Worm (Caenorhabditis elegans): Measurements from ENCODE around the gene T20B12.5.

T20B12.5 gene

DNA sequence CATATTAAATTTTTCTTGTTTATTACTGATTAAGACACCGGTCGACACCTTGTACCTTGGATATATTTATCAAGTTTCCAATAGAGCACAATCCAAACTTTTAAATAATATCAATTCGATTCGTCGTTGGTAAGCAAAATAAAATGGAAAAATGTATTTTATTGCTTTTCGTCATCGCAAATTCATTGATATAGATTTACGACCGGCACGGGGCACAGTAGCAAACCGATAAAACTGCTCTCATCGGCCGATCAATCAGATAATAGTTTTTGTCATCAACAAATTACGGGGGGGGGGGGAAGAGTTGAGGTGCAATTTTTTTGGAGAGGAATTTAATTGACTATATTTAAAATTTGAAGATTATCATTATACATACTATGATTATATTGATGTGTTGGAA, 43.6 kb downstream of the T20B12.5 start:
- TF ChIP-seq flt-1 (GFP tag; IDR thresholded peaks at IDR 0.05) (no peak), tra-4 (tag; optimal IDR thresholded peaks at IDR 0.05) (no peak), B0310.2 (tag; optimal IDR thresholded peaks at IDR 0.05) (no peak), pes-1 (GFP tag; IDR thresholded peaks at IDR 0.05) (no peak), F13C5.2 (tag; optimal IDR thresholded peaks at IDR 0.05) (no peak)

DNA sequence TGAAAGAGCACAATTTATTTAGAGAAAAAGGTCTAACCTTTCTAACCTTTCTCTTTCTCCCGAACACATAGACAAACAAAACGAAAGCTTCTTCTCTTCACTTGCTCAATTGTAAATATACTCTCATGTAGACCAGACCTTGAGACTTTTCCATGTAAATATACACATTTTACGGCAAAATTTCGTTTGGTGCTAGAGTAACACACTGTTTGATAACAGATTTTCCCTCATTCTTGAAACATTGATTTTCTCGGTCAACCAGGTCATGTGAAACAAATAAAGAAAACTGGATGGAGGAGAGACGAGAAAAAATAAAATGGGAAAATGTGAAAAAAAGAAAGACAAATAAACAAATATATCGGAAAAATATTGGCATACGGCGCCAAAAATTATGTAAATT, 44.9 kb downstream of the T20B12.5 start:
- TF ChIP-seq aly-1 (tag; optimal IDR thresholded peaks at IDR 0.05) = no peak
- no peak for TF ChIP-seq tra-4 (tag; optimal IDR thresholded peaks at IDR 0.05)
- TF ChIP-seq hmbx-1 (tag; optimal IDR thresholded peaks at IDR 0.05) = no peak
- TF ChIP-seq hnd-1 (tag; optimal IDR thresholded peaks at IDR 0.05) = no peak
- TF ChIP-seq flt-1 (GFP tag; IDR thresholded peaks at IDR 0.05) = no peak
- TF ChIP-seq ceh-36 (tag; optimal IDR thresholded peaks at IDR 0.05) = no peak
- no peak for TF ChIP-seq tbx-37 (GFP tag; conservative IDR thresholded peaks at IDR 0.05)
- no peak for TF ChIP-seq sea-1 (GFP tag; conservative IDR thresholded peaks at IDR 0.05)
- no peak for TF ChIP-seq tbx-11 (GFP tag; IDR thresholded peaks at IDR 0.05)
- no peak for TF ChIP-seq pes-1 (GFP tag; IDR thresholded peaks at IDR 0.05)
- no peak for TF ChIP-seq ets-7 (tag; optimal IDR thresholded peaks at IDR 0.05)
- TF ChIP-seq hmg-4 (GFP tag; optimal IDR thresholded peaks at IDR 0.05) = no peak
- TF ChIP-seq B0310.2 (tag; optimal IDR thresholded peaks at IDR 0.05) = no peak
- TF ChIP-seq ceh-13 (GFP tag; optimal IDR thresholded peaks at IDR 0.05) = no peak
- TF ChIP-seq scrt-1 (GFP tag; IDR thresholded peaks at IDR 0.05) = no peak
- no peak for TF ChIP-seq ama-1 (optimal IDR thresholded peaks at IDR 0.05)
- TF ChIP-seq F13C5.2 (tag; optimal IDR thresholded peaks at IDR 0.05) = no peak

DNA sequence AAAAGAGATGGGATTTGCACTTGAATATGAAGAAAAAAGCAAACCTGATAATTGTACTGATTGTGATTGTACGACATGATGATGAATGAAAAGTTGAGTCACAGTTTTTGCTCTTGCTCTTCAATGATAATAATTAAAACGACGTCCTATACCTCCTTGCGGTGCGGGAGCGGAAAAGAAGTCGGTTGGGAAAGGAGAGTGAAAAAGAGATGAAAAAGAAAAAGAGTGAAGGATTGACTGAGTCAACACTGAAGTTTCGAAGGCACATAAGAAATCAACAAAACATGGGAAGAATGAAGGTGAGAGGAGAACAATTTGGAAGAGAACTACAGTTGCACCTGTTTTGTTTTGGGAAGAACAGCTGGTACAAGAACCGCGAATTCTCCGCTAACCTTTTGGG, 47.5 kb downstream of the T20B12.5 start, which contains the start of gene F56C9.8:
Gene F56C9.8 (minus strand): TSS at position 120 of the 400 bp plus-strand sequence.
- TF ChIP-seq B0310.2 (tag; optimal IDR thresholded peaks at IDR 0.05) = no peak
- TF ChIP-seq scrt-1 (GFP tag; IDR thresholded peaks at IDR 0.05) = no peak
- no peak for TF ChIP-seq hnd-1 (tag; optimal IDR thresholded peaks at IDR 0.05)
- no peak for TF ChIP-seq pes-1 (GFP tag; IDR thresholded peaks at IDR 0.05)
- no peak for TF ChIP-seq hmbx-1 (tag; optimal IDR thresholded peaks at IDR 0.05)
- no peak for TF ChIP-seq aly-1 (tag; optimal IDR thresholded peaks at IDR 0.05)
- no peak for TF ChIP-seq ama-1 (optimal IDR thresholded peaks at IDR 0.05)
- no peak for TF ChIP-seq tra-4 (tag; optimal IDR thresholded peaks at IDR 0.05)
- no peak for TF ChIP-seq sea-1 (GFP tag; conservative IDR thresholded peaks at IDR 0.05)
- TF ChIP-seq hmg-4 (GFP tag; optimal IDR thresholded peaks at IDR 0.05) = no peak
- TF ChIP-seq tbx-37 (GFP tag; conservative IDR thresholded peaks at IDR 0.05) = no peak
- no peak for TF ChIP-seq ets-7 (tag; optimal IDR thresholded peaks at IDR 0.05)

DNA sequence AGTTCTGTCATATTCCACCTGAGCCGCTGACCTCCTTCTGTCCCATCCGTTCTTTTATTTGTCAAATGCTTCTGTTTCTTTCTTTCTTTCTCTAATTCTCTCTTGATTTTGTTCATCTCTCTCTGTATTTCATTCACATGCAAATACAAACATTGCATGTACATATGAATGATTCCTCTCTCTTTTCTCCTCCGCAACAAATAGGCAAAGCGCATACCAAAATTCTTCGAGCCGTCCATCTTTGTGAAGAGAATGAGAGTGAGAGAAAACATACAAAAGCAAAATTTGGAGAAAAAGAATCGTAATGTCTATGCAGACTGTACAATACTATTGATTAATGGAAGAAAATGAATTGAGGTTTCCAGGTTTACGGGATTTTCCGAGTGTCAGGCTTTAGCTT, 49.6 kb downstream of the T20B12.5 start:
- no peak for TF ChIP-seq tra-4 (tag; optimal IDR thresholded peaks at IDR 0.05)
